Fruit fly (Drosophila melanogaster) whole organism, wandering third instar larva: ENCODE measurements around the gene Cpr67B.

Experiments used
- Abd-B ChIP-seq: fragments of >200 bp; optimal IDR thresholded peaks from 2 replicates; lab custom pipeline; 2017; ENCODE audit warnings: missing biosample characterization, missing genetic modification characterization
- CG9705 ChIP-seq: fragments of 200-800 bp; sonication (Bioruptor generic); optimal IDR thresholded peaks from 2 replicates; lab custom pipeline; 2018; ENCODE audit warnings: missing biosample characterization, mild to moderate bottlenecking, missing genetic modification characterization
- CrebA ChIP-seq: fragments of 200-800 bp; sonication (Bioruptor generic); optimal IDR thresholded peaks from 2 replicates; lab custom pipeline; 2016; ENCODE audit warnings: missing biosample characterization, mild to moderate bottlenecking, missing genetic modification characterization, borderline replicate concordance
- dmrt93B ChIP-seq: fragments of 200-800 bp; sonication (Bioruptor generic); optimal IDR thresholded peaks from 2 replicates; lab custom pipeline; 2018; ENCODE audit warnings: missing biosample characterization, mild to moderate bottlenecking, missing genetic modification characterization
- h ChIP-seq: fragments of 200-800 bp; sonication (Bioruptor generic); optimal IDR thresholded peaks from 3 replicates; lab custom pipeline; 2016; ENCODE audit warnings: missing biosample characterization, mild to moderate bottlenecking, missing genetic modification characterization
- psq ChIP-seq: fragments of 200-800 bp; sonication (Bioruptor generic); optimal IDR thresholded peaks from 3 replicates; lab custom pipeline; 2017; ENCODE audit warnings: missing biosample characterization, mild to moderate bottlenecking, missing genetic modification characterization, moderate library complexity
- sv ChIP-seq: fragments of 200-800 bp; sonication (Bioruptor generic); optimal IDR thresholded peaks from 3 replicates; lab custom pipeline; 2016; ENCODE audit warnings: missing biosample characterization, missing genetic modification characterization
- tai ChIP-seq: sonication (Bioruptor generic); optimal IDR thresholded peaks from 2 replicates; lab custom pipeline; 2016; ENCODE audit warnings: missing biosample characterization, missing genetic modification characterization
- woc ChIP-seq: sonication (Bioruptor generic); optimal IDR thresholded peaks from 2 replicates; lab custom pipeline; 2016; ENCODE audit warnings: missing biosample characterization, mild to moderate bottlenecking, missing genetic modification characterization

DNA sequence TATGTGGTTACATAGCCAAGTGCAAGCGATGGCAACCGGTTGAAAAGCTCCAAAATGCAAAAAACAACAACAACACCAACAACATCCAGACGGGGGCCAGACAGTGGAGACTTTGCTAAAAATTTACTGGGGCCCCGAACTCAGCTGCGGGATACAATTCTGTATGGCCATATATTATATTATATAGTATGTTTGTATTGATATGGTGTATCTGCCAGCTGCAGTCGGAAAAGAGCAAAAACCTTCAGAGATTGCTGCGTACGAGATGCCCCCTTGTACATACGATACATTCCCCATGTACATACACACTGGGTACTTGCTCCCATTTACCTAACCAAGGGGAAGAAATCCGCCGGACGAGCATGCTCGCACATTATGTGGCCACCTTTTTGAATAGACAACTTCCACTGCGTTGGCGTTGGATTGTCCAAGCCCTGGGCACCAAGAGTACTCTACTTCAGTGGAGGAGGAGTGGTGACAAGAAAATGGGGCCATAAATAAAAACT is 24.2 kb upstream of the Cpr67B start:
- TF ChIP-seq tai (no peak), dmrt93B (GFP tag; lab: Kevin White, UChicago) (no peak), sv (GFP tag; lab: Kevin White, UChicago) (no peak), psq (GFP tag; lab: Kevin White, UChicago) (no peak), Abd-B (GFP tag; lab: Kevin White, UChicago) (no peak), CG9705 (peak; percentile 39), CrebA (GFP tag; lab: Kevin White, UChicago) (no peak), h (GFP tag; lab: Kevin White, UChicago) (no peak), woc (GFP tag; lab: Kevin White, UChicago) (peak; percentile 6)
